Worm (Caenorhabditis elegans) whole organism, mixed stage, embryonic: ENCODE results near the gene T05A8.11.

Experiments
- blmp-1 ChIP-seq: fragments of 150-350 bp; optimal IDR thresholded peaks from 2 replicates; lab custom pipeline; 2014; ENCODE audit warnings: missing biosample characterization, missing genetic modification characterization
- elt-3 ChIP-seq: fragments of 150-350 bp; optimal IDR thresholded peaks from 2 replicates; lab custom pipeline; 2014; ENCODE audit warnings: missing biosample characterization, missing genetic modification characterization
- nhr-28 ChIP-seq: fragments of 150-350 bp; optimal IDR thresholded peaks from 2 replicates; lab custom pipeline; 2014; ENCODE audit warnings: missing biosample characterization, missing genetic modification characterization

- TF ChIP-seq nhr-28 (tag; lab: Kevin White, UChicago) = no peak
- no peak for TF ChIP-seq blmp-1 (tag; lab: Kevin White, UChicago)
- TF ChIP-seq elt-3 = no peak
Measured at ce11 chrII:2709942-2710341, 15.5 kb downstream of the T05A8.11 start, which contains the start of gene T05A8.1.
